Fruit fly (Drosophila melanogaster) whole organism, embryonic: ENCODE measurements around the gene PGAP1.

ENCODE experiments used
- ATbp ChIP-seq: fragments of 200-800 bp; sonication (Bioruptor generic); optimal IDR thresholded peaks from 2 replicates; lab custom pipeline; 2017; ENCODE audit warnings: missing biosample characterization, mild to moderate bottlenecking, missing genetic modification characterization, missing genetic modification reagents
- BEAF-32 ChIP-seq: fragments of 200-800 bp; sonication (Bioruptor generic); optimal IDR thresholded peaks from 3 replicates; lab custom pipeline; 2017; ENCODE audit warnings: missing biosample characterization, missing genetic modification characterization, mild to moderate bottlenecking, moderate library complexity, missing genetic modification reagents
- Blimp-1 ChIP-seq: fragments of 200-800 bp; sonication (Bioruptor generic); optimal IDR thresholded peaks from 3 replicates; lab custom pipeline; 2018; ENCODE audit warnings: missing biosample characterization, missing genetic modification characterization, mild to moderate bottlenecking, moderate library complexity, missing genetic modification reagents
- Bteb2 ChIP-seq: fragments of 200-800 bp; sonication (Bioruptor generic); optimal IDR thresholded peaks from 2 replicates; lab custom pipeline; 2016; ENCODE audit warnings: missing biosample characterization, missing genetic modification characterization
- CG1024 ChIP-seq: fragments of 200-800 bp; sonication (Bioruptor generic); IDR thresholded peaks from 2 replicates; pipeline ENCODE4 v1.3.6; 2022; ENCODE audit warnings: missing biosample characterization, missing genetic modification characterization
- CG10267 ChIP-seq: fragments of 200-800 bp; sonication (Bioruptor generic); optimal IDR thresholded peaks from 2 replicates; lab custom pipeline; 2018; ENCODE audit warnings: missing biosample characterization, mild to moderate bottlenecking, missing genetic modification characterization, moderate library complexity
- CG10979 ChIP-seq: fragments of 200-800 bp; sonication (Bioruptor generic); optimal IDR thresholded peaks from 2 replicates; lab custom pipeline; 2018; ENCODE audit warnings: missing biosample characterization, mild to moderate bottlenecking, missing genetic modification characterization, moderate library complexity
- CG11093 ChIP-seq: fragments of 200-800 bp; sonication (Bioruptor generic); IDR thresholded peaks from 3 replicates; pipeline ENCODE4 v1.3.6; 2022; ENCODE audit warnings: missing biosample characterization, missing genetic modification characterization
- CG12104 ChIP-seq: fragments of 200-800 bp; sonication (Bioruptor generic); optimal IDR thresholded peaks from 3 replicates; lab custom pipeline; 2016; ENCODE audit warnings: missing biosample characterization, missing genetic modification characterization
- CG14441 ChIP-seq: fragments of 200-800 bp; sonication (Bioruptor generic); IDR thresholded peaks from 2 replicates; pipeline ENCODE4 v1.3.6; 2022; ENCODE audit warnings: missing biosample characterization, missing genetic modification characterization
- CG14710 ChIP-seq: fragments of 200-800 bp; sonication (Bioruptor generic); optimal IDR thresholded peaks from 3 replicates; lab custom pipeline; 2019; ENCODE audit warnings: missing biosample characterization, mild to moderate bottlenecking, missing genetic modification characterization, moderate library complexity
- CG15269 ChIP-seq: fragments of 200-800 bp; sonication (Bioruptor generic); optimal IDR thresholded peaks from 2 replicates; lab custom pipeline; 2018; ENCODE audit warnings: missing biosample characterization, mild to moderate bottlenecking, missing genetic modification characterization, moderate library complexity
- CG1602 ChIP-seq: fragments of 200-800 bp; sonication (Bioruptor generic); optimal IDR thresholded peaks from 3 replicates; lab custom pipeline; 2016; ENCODE audit warnings: missing biosample characterization, missing genetic modification characterization
- CG1603 ChIP-seq: fragments of 200-800 bp; sonication (Bioruptor generic); optimal IDR thresholded peaks from 2 replicates; lab custom pipeline; 2019; ENCODE audit warnings: missing biosample characterization, mild to moderate bottlenecking, missing genetic modification characterization, moderate library complexity
- CG17328 ChIP-seq: fragments of 200-800 bp; sonication (Bioruptor generic); IDR thresholded peaks from 2 replicates; pipeline ENCODE4 v1.3.6; 2022; ENCODE audit warnings: missing biosample characterization, missing genetic modification characterization
- CG17359 ChIP-seq: fragments of 200-800 bp; sonication (Bioruptor generic); optimal IDR thresholded peaks from 3 replicates; lab custom pipeline; 2018; ENCODE audit warnings: missing biosample characterization, mild to moderate bottlenecking, missing genetic modification characterization, moderate library complexity
- CG18262 ChIP-seq: fragments of 200-800 bp; optimal IDR thresholded peaks from 3 replicates; lab custom pipeline; 2019; ENCODE audit warnings: missing biosample characterization, mild to moderate bottlenecking, missing genetic modification characterization, moderate library complexity
- CG31224 ChIP-seq: fragments of 200-800 bp; sonication (Bioruptor generic); IDR thresholded peaks from 2 replicates; pipeline ENCODE4 v1.3.6; 2022; ENCODE audit warnings: missing biosample characterization, missing genetic modification characterization
- CG4424 ChIP-seq: fragments of 200-800 bp; sonication (Bioruptor generic); optimal IDR thresholded peaks from 3 replicates; lab custom pipeline; 2016; ENCODE audit warnings: missing biosample characterization, missing genetic modification characterization
- CG5953 ChIP-seq: fragments of 200-800 bp; sonication (Bioruptor generic); IDR thresholded peaks from 2 replicates; pipeline ENCODE4 v1.3.6; 2022; ENCODE audit warnings: missing biosample characterization, missing genetic modification characterization
- CG6813 ChIP-seq: fragments of 200-800 bp; sonication (Bioruptor generic); optimal IDR thresholded peaks from 2 replicates; lab custom pipeline; 2017; ENCODE audit warnings: missing biosample characterization, missing genetic modification characterization, mild to moderate bottlenecking, moderate library complexity, missing genetic modification reagents
- CG7556 ChIP-seq: fragments of 200-800 bp; sonication (Bioruptor generic); optimal IDR thresholded peaks from 2 replicates; lab custom pipeline; 2017; ENCODE audit warnings: missing biosample characterization, mild to moderate bottlenecking, missing genetic modification characterization
- CG8089 ChIP-seq: fragments of 200-800 bp; sonication (Bioruptor generic); optimal IDR thresholded peaks from 3 replicates; lab custom pipeline; 2016; ENCODE audit warnings: missing biosample characterization, missing genetic modification characterization
- CG8388 ChIP-seq: fragments of 200-800 bp; sonication (Bioruptor generic); optimal IDR thresholded peaks from 2 replicates; lab custom pipeline; 2019; ENCODE audit warnings: missing biosample characterization, mild to moderate bottlenecking, missing genetic modification characterization, moderate library complexity
- CG9609 ChIP-seq: fragments of 200-800 bp; sonication (Bioruptor generic); optimal IDR thresholded peaks from 3 replicates; lab custom pipeline; 2016; ENCODE audit warnings: missing biosample characterization, missing genetic modification characterization
- D ChIP-seq, 2 experiments: fragments of 200-800 bp in 1 of 2; fragments of >200 bp in 1 of 2; sonication (Bioruptor generic) in 1 of 2; optimal IDR thresholded peaks; 2 replicates in 1 of 2; 3 replicates in 1 of 2; lab custom pipeline; 2017; ENCODE audit warnings: mild to moderate bottlenecking in 1 of 2, missing biosample characterization in 1 of 2, missing genetic modification characterization in 1 of 2, missing genetic modification reagents in 1 of 2
- D19A ChIP-seq: fragments of 200-800 bp; optimal IDR thresholded peaks from 3 replicates; lab custom pipeline; 2019; ENCODE audit warnings: missing biosample characterization, mild to moderate bottlenecking, missing genetic modification characterization, moderate library complexity
- Deaf1 ChIP-seq: fragments of 200-800 bp; optimal IDR thresholded peaks from 3 replicates; lab custom pipeline; 2019; ENCODE audit warnings: missing biosample characterization, mild to moderate bottlenecking, missing genetic modification characterization, moderate library complexity
- Fer3 ChIP-seq: fragments of 200-800 bp; sonication (Bioruptor generic); optimal IDR thresholded peaks from 2 replicates; lab custom pipeline; 2018; ENCODE audit warnings: missing biosample characterization, mild to moderate bottlenecking, missing genetic modification characterization, moderate library complexity
- HLH3B ChIP-seq: fragments of 200-800 bp; sonication (Bioruptor generic); IDR thresholded peaks from 2 replicates; pipeline ENCODE4 v1.3.6; 2022; ENCODE audit warnings: missing biosample characterization, missing genetic modification characterization
- Trl ChIP-seq, 3 experiments: fragments of >200 bp in 2 of 3; fragments of 200-800 bp in 1 of 3; sonication (Bioruptor generic) in 1 of 3; optimal IDR thresholded peaks; 2 replicates in 1 of 3; 3 replicates in 2 of 3; lab custom pipeline; 2016 to 2017; ENCODE audit warnings: missing biosample characterization in 1 of 3, missing genetic modification characterization in 1 of 3
- Xrp1 ChIP-seq: fragments of 200-800 bp; sonication (Bioruptor generic); IDR thresholded peaks from 2 replicates; pipeline ENCODE4 v1.3.6; 2022; ENCODE audit warnings: missing biosample characterization, missing genetic modification characterization
- ab ChIP-seq: fragments of 200-800 bp; sonication (Bioruptor generic); optimal IDR thresholded peaks from 2 replicates; lab custom pipeline; 2016; ENCODE audit warnings: missing biosample characterization, missing genetic modification characterization
- bigmax ChIP-seq: fragments of 200-800 bp; sonication (Bioruptor generic); optimal IDR thresholded peaks from 2 replicates; lab custom pipeline; 2018; ENCODE audit warnings: missing biosample characterization, mild to moderate bottlenecking, missing genetic modification characterization
- bsh ChIP-seq, 2 experiments: fragments of 200-800 bp; sonication (Bioruptor generic); optimal IDR thresholded peaks; 2 replicates each; lab custom pipeline; 2017 to 2018; ENCODE audit warnings: mild to moderate bottlenecking in 2 of 2, missing biosample characterization in 2 of 2, missing genetic modification characterization in 2 of 2, moderate library complexity in 1 of 2
- chif ChIP-seq, 2 experiments: fragments of 200-800 bp; sonication (Bioruptor generic); optimal IDR thresholded peaks; 3 replicates each; lab custom pipeline; 2016; ENCODE audit warnings: missing biosample characterization in 2 of 2, missing genetic modification characterization in 2 of 2
- chinmo ChIP-seq: fragments of 200-800 bp; sonication (Bioruptor generic); IDR thresholded peaks from 4 replicates; pipeline ENCODE4 v1.3.6; 2022; ENCODE audit warnings: missing biosample characterization, missing genetic modification characterization; ENCODE audit not compliant: partially characterized antibody
- ci ChIP-seq: fragments of 200-800 bp; sonication (Bioruptor generic); IDR thresholded peaks from 3 replicates; pipeline ENCODE4 v1.3.6; 2022; ENCODE audit warnings: missing biosample characterization, missing genetic modification characterization
- dmrt11E ChIP-seq: fragments of 200-800 bp; sonication (Bioruptor generic); optimal IDR thresholded peaks from 3 replicates; lab custom pipeline; 2018; ENCODE audit warnings: missing biosample characterization, mild to moderate bottlenecking, missing genetic modification characterization, moderate library complexity
- eve ChIP-seq, 2 experiments: fragments of >200 bp; optimal IDR thresholded peaks; 2 replicates each; lab custom pipeline; 2017; ENCODE audit warnings: missing biosample characterization in 2 of 2, missing genetic modification characterization in 2 of 2
- gem ChIP-seq: fragments of 200-800 bp; sonication (Bioruptor generic); optimal IDR thresholded peaks from 2 replicates; lab custom pipeline; 2019; ENCODE audit warnings: missing biosample characterization, mild to moderate bottlenecking, missing genetic modification characterization, moderate library complexity
- hb ChIP-seq: fragments of 200-800 bp; sonication (Bioruptor generic); IDR thresholded peaks from 3 replicates; pipeline ENCODE4 v1.3.6; 2022; ENCODE audit warnings: missing biosample characterization, missing genetic modification characterization; ENCODE audit not compliant: partially characterized antibody
- lab ChIP-seq: fragments of 200-800 bp; sonication (Bioruptor generic); optimal IDR thresholded peaks from 3 replicates; lab custom pipeline; 2017; ENCODE audit warnings: missing biosample characterization, missing genetic modification characterization, mild to moderate bottlenecking, moderate library complexity, missing genetic modification reagents
- org-1 ChIP-seq: fragments of 200-800 bp; sonication (Bioruptor generic); optimal IDR thresholded peaks from 2 replicates; lab custom pipeline; 2017; ENCODE audit warnings: missing biosample characterization, missing genetic modification characterization
- ranshi ChIP-seq: fragments of 200-800 bp; sonication (Bioruptor generic); IDR thresholded peaks from 2 replicates; pipeline ENCODE4 v1.3.6; 2022; ENCODE audit warnings: missing biosample characterization, missing genetic modification characterization
- row ChIP-seq: fragments of 200-800 bp; sonication (Bioruptor generic); IDR thresholded peaks from 3 replicates; pipeline ENCODE4 v1.3.6; 2022; ENCODE audit warnings: missing biosample characterization, missing genetic modification characterization
- sens ChIP-seq: fragments of 200-800 bp; sonication (Bioruptor generic); peaks from one replicate; lab custom pipeline; 2016; ENCODE audit warnings: missing biosample characterization, missing genetic modification characterization
- slou ChIP-seq: fragments of 200-800 bp; sonication (Bioruptor generic); optimal IDR thresholded peaks from 3 replicates; lab custom pipeline; 2016; ENCODE audit warnings: missing biosample characterization, missing genetic modification characterization
- zf30C ChIP-seq: fragments of 200-800 bp; sonication (Bioruptor generic); optimal IDR thresholded peaks from 3 replicates; lab custom pipeline; 2018; ENCODE audit warnings: missing biosample characterization, mild to moderate bottlenecking, missing genetic modification characterization

Gene PGAP1

DNA sequence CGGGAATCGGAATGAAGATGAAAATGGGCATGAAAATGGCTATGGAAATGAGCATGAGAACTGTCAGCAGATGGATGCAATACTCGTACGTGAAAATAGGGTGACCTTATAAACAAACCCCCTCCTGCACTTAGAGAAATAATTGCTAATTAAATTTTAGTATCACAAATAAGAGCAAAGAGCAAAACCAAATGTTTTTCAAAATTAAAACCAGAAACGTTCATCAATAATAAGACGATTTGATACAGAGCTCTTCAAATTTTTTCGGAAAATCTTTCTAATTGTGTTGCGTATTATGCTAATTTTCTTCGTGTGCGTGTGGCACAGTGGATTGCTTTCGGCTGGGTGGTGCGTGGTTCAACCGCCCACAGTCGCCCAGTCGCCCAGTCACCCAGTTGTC is 43.0 kb downstream of the PGAP1 start (continued):
- TF ChIP-seq Xrp1 (GFP tag; lab: Robert Waterston, UW), result peak; percentile 22; the same call in 1 of the 2 replicates
- TF ChIP-seq HLH3B, result 0 out of 2 replicates have a peak, but pooled peaks have one; percentile 7
- no peak for TF ChIP-seq hb
- peak; percentile 5 for TF ChIP-seq CG8089 (GFP tag; lab: Kevin White, UChicago)
- TF ChIP-seq gem (tag; lab: Kevin White, UChicago), result peak; percentile 57
- TF ChIP-seq bsh (GFP tag; optimal IDR thresholded peaks at IDR 0.05; lab: Kevin White, UChicago), result peak in 1 of 2 experiments; percentile 56
- TF ChIP-seq CG1602 (GFP tag; lab: Kevin White, UChicago), result no peak
- TF ChIP-seq ATbp (GFP tag; lab: Kevin White, UChicago), result peak; percentile 11
- TF ChIP-seq Blimp-1, result peak; percentile 44
- TF ChIP-seq ranshi (GFP tag; lab: Robert Waterston, UW), result no peak
- no peak for TF ChIP-seq CG6813 (GFP tag; lab: Kevin White, UChicago)
- TF ChIP-seq CG8388 (GFP tag; lab: Kevin White, UChicago), result peak; percentile 16
- peak; percentile 14 for TF ChIP-seq CG15269 (tag; lab: Kevin White, UChicago)
- peak; percentile 45; the same call in 1 of the 3 replicates for TF ChIP-seq ci (GFP tag; lab: Robert Waterston, UW)
- peak; percentile 6 for TF ChIP-seq CG1603
- TF ChIP-seq sens (GFP tag; lab: Kevin White, UChicago), result peak; percentile 93
- TF ChIP-seq CG5953 (GFP tag; lab: Robert Waterston, UW), result no peak
- TF ChIP-seq CG31224 (GFP tag; lab: Robert Waterston, UW), result no peak
- peak; percentile 30 for TF ChIP-seq lab (GFP tag; lab: Kevin White, UChicago)
- TF ChIP-seq org-1, result peak; percentile 1
- TF ChIP-seq CG17328 (GFP tag; lab: Robert Waterston, UW), result no peak
- TF ChIP-seq dmrt11E (tag; lab: Kevin White, UChicago), result peak; percentile 49
- TF ChIP-seq CG7556 (GFP tag; lab: Kevin White, UChicago), result peak; percentile 18
- TF ChIP-seq Bteb2 (GFP tag; lab: Kevin White, UChicago), result no peak
- TF ChIP-seq D (optimal IDR thresholded peaks at IDR 0.05; lab: Kevin White, UChicago), result no peak
- TF ChIP-seq D (GFP tag; optimal IDR thresholded peaks at IDR 0.05; lab: Kevin White, UChicago), result peak; percentile 34
- TF ChIP-seq CG10267 (tag; lab: Kevin White, UChicago), result peak; percentile 30
- TF ChIP-seq D19A (tag; lab: Kevin White, UChicago), result peak; percentile 25
- peak; percentile 61 for TF ChIP-seq CG10979 (tag; lab: Kevin White, UChicago)
- peak; percentile 7 for TF ChIP-seq Deaf1 (tag; lab: Kevin White, UChicago)
- TF ChIP-seq eve (GFP tag; optimal IDR thresholded peaks at IDR 0.05; lab: Kevin White, UChicago), result peak in 1 of 2 experiments; percentile 18
- TF ChIP-seq CG11093 (GFP tag; lab: Robert Waterston, UW), result no peak
- no peak for TF ChIP-seq bigmax (GFP tag; lab: Kevin White, UChicago)
- peak; percentile 31 for TF ChIP-seq CG18262 (tag; lab: Kevin White, UChicago)
- no peak for TF ChIP-seq Trl (optimal IDR thresholded peaks at IDR 0.05; lab: Kevin White, UChicago)
- TF ChIP-seq Trl (GFP tag; optimal IDR thresholded peaks at IDR 0.05; lab: Kevin White, UChicago), result no peak
- no peak for TF ChIP-seq BEAF-32 (GFP tag; lab: Kevin White, UChicago)
- TF ChIP-seq CG17359 (tag; lab: Kevin White, UChicago), result peak; percentile 43
- TF ChIP-seq CG9609, result no peak
- TF ChIP-seq chif (GFP tag; optimal IDR thresholded peaks at IDR 0.05; lab: Kevin White, UChicago), result peak in 1 of 2 experiments; percentile 41
- peak; percentile 24 for TF ChIP-seq CG14710 (tag; lab: Kevin White, UChicago)
- TF ChIP-seq CG12104 (GFP tag; lab: Kevin White, UChicago), result no peak
- TF ChIP-seq zf30C (GFP tag; lab: Kevin White, UChicago), result peak; percentile 18
- peak; percentile 13 for TF ChIP-seq CG4424 (GFP tag; lab: Kevin White, UChicago)
- TF ChIP-seq chinmo (GFP tag; lab: Robert Waterston, UW), result no peak
- TF ChIP-seq row (GFP tag; lab: Robert Waterston, UW), result peak; percentile 59
- no peak for TF ChIP-seq CG14441 (GFP tag; lab: Robert Waterston, UW)
- TF ChIP-seq Fer3 (tag; lab: Kevin White, UChicago), result no peak
- no peak for TF ChIP-seq slou (GFP tag; lab: Kevin White, UChicago)
- TF ChIP-seq CG1024, result 0 out of 2 replicates have a peak, but pooled peaks have one; percentile 4
- TF ChIP-seq ab (GFP tag; lab: Kevin White, UChicago), result no peak
